Fruit fly (Drosophila melanogaster): Measurements from ENCODE around the gene Cyp9f3.

The Cyp9f3 gene

DNA sequence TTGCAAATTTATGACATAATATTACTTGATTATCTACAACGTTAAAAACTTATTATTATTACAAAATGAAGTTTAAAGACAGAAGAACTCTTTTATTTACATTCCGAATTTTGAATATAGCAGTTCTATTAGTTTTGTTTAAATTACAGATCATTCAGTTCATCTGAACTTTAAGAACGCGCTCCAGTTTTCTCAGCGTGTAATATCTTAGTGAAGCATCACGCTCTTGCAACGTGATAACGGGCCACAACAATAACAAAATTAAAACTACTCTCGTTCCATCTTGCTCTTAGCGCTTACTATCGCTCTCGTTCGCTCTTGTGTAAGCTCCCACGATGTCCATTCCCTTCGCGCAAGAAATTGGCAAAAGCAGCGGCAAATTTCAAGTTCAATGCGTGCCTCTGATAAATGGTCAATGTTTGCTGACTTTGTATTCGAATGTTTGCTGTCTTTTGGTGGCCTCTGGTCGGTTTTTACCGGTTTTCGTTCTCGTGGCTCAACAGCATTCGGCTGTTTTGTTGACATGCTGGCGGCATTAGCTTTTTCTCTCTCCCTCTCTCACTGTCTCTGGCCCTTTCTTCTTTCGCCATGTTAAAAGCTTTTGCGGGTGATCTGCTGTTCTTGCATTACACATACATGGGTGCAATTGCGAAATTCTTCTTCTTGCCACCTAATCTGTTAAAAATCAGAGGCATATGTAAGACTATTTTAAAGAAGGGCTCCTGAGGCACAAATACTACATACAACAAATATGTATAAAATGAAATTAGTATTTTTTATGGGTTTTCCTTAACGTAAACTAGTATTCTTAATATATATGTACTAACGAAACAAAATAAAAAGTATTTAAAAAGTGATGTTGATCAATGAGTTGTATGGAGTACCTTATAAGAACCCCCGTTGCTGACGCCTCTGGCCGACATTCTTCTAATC is 44.1 kb upstream of the Cyp9f3 start (continued):
- TF ChIP-seq CG4820 (GFP tag; optimal IDR thresholded peaks at IDR 0.05) (no peak), zf30C (GFP tag; optimal IDR thresholded peaks at IDR 0.05) (peak; percentile 51), CG32767 (GFP tag; IDR thresholded peaks at IDR 0.05) (no peak), ham (GFP tag; IDR thresholded peaks at IDR 0.05) (no peak), her (GFP tag; optimal IDR thresholded peaks at IDR 0.05) (no peak), insv (GFP tag; optimal IDR thresholded peaks at IDR 0.05) (no peak), CG2889 (GFP tag; IDR thresholded peaks at IDR 0.05) (no peak), fd64A (GFP tag; optimal IDR thresholded peaks at IDR 0.05) (no peak), dan (GFP tag; IDR thresholded peaks at IDR 0.05) (no peak), CkIIα-i1 (GFP tag; IDR thresholded peaks at IDR 0.05) (no peak), CG18011 (GFP tag; optimal IDR thresholded peaks at IDR 0.05) (no peak), CG4730 (GFP tag; IDR thresholded peaks at IDR 0.05) (no peak), CG10366 (GFP tag; IDR thresholded peaks at IDR 0.05) (no peak), CG7357 (GFP tag; IDR thresholded peaks at IDR 0.05) (no peak), dmrt11E (tag; optimal IDR thresholded peaks at IDR 0.05) (no peak), gsb-n (tag; optimal IDR thresholded peaks at IDR 0.05) (no peak), zen2 (GFP tag; IDR thresholded peaks at IDR 0.05; ENCODE audit: partially characterized antibody) (no peak), CG2116 (GFP tag; optimal IDR thresholded peaks at IDR 0.05) (no peak), CG13123 (GFP tag; optimal IDR thresholded peaks at IDR 0.05) (no peak), CG1602 (GFP tag; optimal IDR thresholded peaks at IDR 0.05) (no peak), luna (GFP tag; optimal IDR thresholded peaks at IDR 0.05) (no peak), kah (GFP tag; optimal IDR thresholded peaks at IDR 0.05) (no peak), CG18476 (GFP tag; optimal IDR thresholded peaks at IDR 0.05) (no peak), CG3726 (GFP tag; IDR thresholded peaks at IDR 0.05) (no peak), CG12391 (tag; optimal IDR thresholded peaks at IDR 0.05) (peak; percentile 16), oc (tag; optimal IDR thresholded peaks at IDR 0.05) (no peak), CG11696 (GFP tag; IDR thresholded peaks at IDR 0.05) (no peak), CG31365 (tag; optimal IDR thresholded peaks at IDR 0.05) (no peak), CG3065 (GFP tag; optimal IDR thresholded peaks at IDR 0.05) (no peak), Fer1 (GFP tag; optimal IDR thresholded peaks at IDR 0.05) (peak; percentile 33), bbx (GFP tag; IDR thresholded peaks at IDR 0.05; ENCODE audit: partially characterized antibody) (no peak), E2f1 (GFP tag; IDR thresholded peaks at IDR 0.05) (no peak), Eip74EF (GFP tag; optimal IDR thresholded peaks at IDR 0.05) (no peak), HLH3B (GFP tag; IDR thresholded peaks at IDR 0.05) (no peak), Doc2 (GFP tag; IDR thresholded peaks at IDR 0.05) (no peak), CG13894 (tag; optimal IDR thresholded peaks at IDR 0.05) (peak; percentile 34), CG11093 (GFP tag; IDR thresholded peaks at IDR 0.05) (no peak), pho (GFP tag; optimal IDR thresholded peaks at IDR 0.05) (no peak), CG12299 (tag; optimal IDR thresholded peaks at IDR 0.05) (no peak), CG7963 (GFP tag; IDR thresholded peaks at IDR 0.05; ENCODE audit: partially characterized antibody) (no peak), CTCF (GFP tag; optimal IDR thresholded peaks at IDR 0.05) (no peak), CG7271 (tag; optimal IDR thresholded peaks at IDR 0.05) (no peak), Deaf1 (tag; optimal IDR thresholded peaks at IDR 0.05) (peak; percentile 66), Sry-β (GFP tag; optimal IDR thresholded peaks at IDR 0.05) (no peak), Atf3 (GFP tag; optimal IDR thresholded peaks at IDR 0.05) (no peak), mld (GFP tag; IDR thresholded peaks at IDR 0.05; ENCODE audit: partially characterized antibody) (no peak), Myb (GFP tag; optimal IDR thresholded peaks at IDR 0.05) (no peak), knrl (GFP tag; IDR thresholded peaks at IDR 0.05; ENCODE audit: partially characterized antibody) (no peak), Lpt (GFP tag; optimal IDR thresholded peaks at IDR 0.05) (no peak), Spps (tag; optimal IDR thresholded peaks at IDR 0.05) (no peak)

Measured in whole organism, embryonic.